Fruit fly (Drosophila melanogaster): ENCODE measurements around the gene CG31495.

Gene CG31495

DNA sequence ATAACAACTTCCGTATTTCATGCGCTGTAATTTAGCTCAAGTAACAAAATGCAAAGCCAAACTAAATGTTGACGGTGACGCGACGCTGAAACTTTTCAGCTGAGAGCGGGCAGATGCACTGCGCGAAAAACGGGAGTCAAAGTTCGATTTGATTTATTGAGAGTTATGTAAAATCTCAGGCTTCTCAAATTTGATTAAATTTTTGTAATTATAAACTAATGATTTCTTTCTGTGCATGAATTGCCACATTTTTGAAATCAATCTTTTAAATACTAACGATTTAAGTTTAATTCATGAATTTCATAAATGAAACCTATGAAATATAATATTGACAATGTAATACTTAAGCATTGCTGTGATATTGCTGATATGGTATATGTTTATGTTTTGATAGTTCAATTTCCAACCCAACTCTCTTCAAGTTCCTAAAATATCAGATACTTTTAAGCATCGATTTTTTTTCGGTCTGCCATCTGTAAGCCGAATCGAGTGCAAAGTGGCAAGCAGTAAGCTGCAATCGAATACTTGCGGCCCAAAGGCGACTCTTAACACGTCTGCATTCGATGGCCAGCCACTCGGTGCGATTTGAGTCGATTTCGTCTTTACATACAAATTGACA lies 17.0 kb downstream of the CG31495 start:
- no peak for TF ChIP-seq brk (GFP tag; optimal IDR thresholded peaks at IDR 0.05)
- no peak for TF ChIP-seq dmrt93B (GFP tag; optimal IDR thresholded peaks at IDR 0.05)
- TF ChIP-seq sv (GFP tag; optimal IDR thresholded peaks at IDR 0.05), result no peak
- TF ChIP-seq Mio (GFP tag; optimal IDR thresholded peaks at IDR 0.05), result no peak
- no peak for TF ChIP-seq OdsH (GFP tag; optimal IDR thresholded peaks at IDR 0.05)
- TF ChIP-seq pan (optimal IDR thresholded peaks at IDR 0.05), result no peak
- TF ChIP-seq fru (GFP tag; optimal IDR thresholded peaks at IDR 0.05), result no peak
- no peak for TF ChIP-seq h (GFP tag; optimal IDR thresholded peaks at IDR 0.05)
- no peak for TF ChIP-seq CG9705 (GFP tag; optimal IDR thresholded peaks at IDR 0.05)
- no peak for TF ChIP-seq tai (GFP tag; optimal IDR thresholded peaks at IDR 0.05)
- TF ChIP-seq usp (GFP tag; optimal IDR thresholded peaks at IDR 0.05), result no peak
- TF ChIP-seq jim (GFP tag; optimal IDR thresholded peaks at IDR 0.05), result no peak
- no peak for TF ChIP-seq N (GFP tag; optimal IDR thresholded peaks at IDR 0.05)
- TF ChIP-seq Hr83 (GFP tag; optimal IDR thresholded peaks at IDR 0.05; ENCODE audit: poor library complexity, severe bottlenecking), result no peak
- TF ChIP-seq Hr78 (GFP tag; optimal IDR thresholded peaks at IDR 0.05), result no peak
- TF ChIP-seq Dif (GFP tag; optimal IDR thresholded peaks at IDR 0.05; ENCODE audit: partially characterized antibody), result no peak
- TF ChIP-seq dsf (GFP tag; optimal IDR thresholded peaks at IDR 0.05; ENCODE audit: borderline replicate concordance), result no peak

DNA sequence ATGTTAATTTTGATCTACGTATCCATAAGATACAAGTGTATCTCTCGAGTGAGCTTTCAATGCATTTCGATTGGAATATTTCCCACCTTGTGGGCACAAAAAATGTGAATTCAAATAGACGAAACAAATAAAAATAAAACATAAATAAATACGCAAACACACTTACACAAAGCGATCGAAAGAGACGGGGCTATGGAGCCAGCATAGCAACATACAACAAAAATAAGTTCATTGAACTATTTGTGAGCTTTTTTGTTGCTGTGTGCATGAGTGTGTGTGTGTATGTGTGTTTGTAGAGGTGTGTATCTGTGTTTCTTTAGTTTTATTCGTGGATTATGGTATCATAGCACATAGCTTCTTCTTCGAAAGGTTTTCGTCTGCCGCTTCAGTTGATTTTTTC lies 19.3 kb downstream of the CG31495 start:
- TF ChIP-seq br (GFP tag; optimal IDR thresholded peaks at IDR 0.05) (no peak), foxo (GFP tag; optimal IDR thresholded peaks at IDR 0.05) (no peak), dl (GFP tag; optimal IDR thresholded peaks at IDR 0.05; ENCODE audit: insufficient read depth in 1 of 2, partially characterized antibody in 2 of 2) (no peak), Dfd (GFP tag; optimal IDR thresholded peaks at IDR 0.05) (peak; percentile 67), dmrt93B (GFP tag; optimal IDR thresholded peaks at IDR 0.05) (no peak)

DNA sequence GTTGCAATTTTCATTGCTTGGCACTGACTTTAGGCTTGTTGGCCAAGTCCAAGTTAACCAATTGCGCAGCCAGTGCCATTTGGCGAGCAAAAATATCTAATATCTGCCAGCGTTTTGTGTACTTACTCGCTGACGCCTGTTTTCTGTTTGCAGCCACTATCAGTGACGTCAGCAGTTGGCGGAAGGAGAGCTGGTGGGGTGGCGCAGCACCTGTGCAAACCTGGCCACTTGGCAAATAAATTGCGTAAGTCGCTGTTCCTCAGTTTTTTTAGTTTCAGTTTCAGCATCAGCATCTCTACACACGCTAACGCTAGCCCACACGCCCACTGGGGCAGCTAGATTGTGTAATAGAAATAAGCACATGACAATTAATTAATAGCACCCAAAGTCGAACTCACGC lies 20.7 kb downstream of the CG31495 start:
- TF ChIP-seq Abd-B (GFP tag; optimal IDR thresholded peaks at IDR 0.05) (no peak), lola (GFP tag; optimal IDR thresholded peaks at IDR 0.05) (no peak), Hr83 (GFP tag; optimal IDR thresholded peaks at IDR 0.05; ENCODE audit: poor library complexity, severe bottlenecking) (peak; percentile 16)

- no peak for TF ChIP-seq N (GFP tag; optimal IDR thresholded peaks at IDR 0.05)
- peak; percentile 40 for TF ChIP-seq sv (GFP tag; optimal IDR thresholded peaks at IDR 0.05)
Observed at dm6 chr3R:13817480-13818305, 22.0 kb downstream of the CG31495 start.

DNA sequence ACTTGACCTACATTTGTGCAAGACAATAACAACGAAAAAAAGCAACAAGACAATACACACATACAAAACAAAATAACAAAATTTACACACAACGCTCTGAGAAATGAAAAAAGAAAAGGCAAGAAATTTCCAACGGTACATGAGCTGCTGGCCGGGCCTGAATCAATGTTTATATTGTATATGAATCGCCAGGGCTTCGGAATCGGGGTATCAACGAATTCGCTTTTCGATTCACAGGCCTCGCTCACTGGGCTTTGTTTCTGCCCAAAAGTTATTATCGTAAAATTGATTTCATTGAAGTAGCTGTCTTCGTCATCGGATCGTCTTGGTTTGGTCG lies 23.4 kb downstream of the CG31495 start:
- TF ChIP-seq br (GFP tag; optimal IDR thresholded peaks at IDR 0.05), result no peak
- no peak for TF ChIP-seq Rel (GFP tag; optimal IDR thresholded peaks at IDR 0.05)
- TF ChIP-seq Rel (tag; optimal IDR thresholded peaks at IDR 0.05), result peak; percentile 20

DNA sequence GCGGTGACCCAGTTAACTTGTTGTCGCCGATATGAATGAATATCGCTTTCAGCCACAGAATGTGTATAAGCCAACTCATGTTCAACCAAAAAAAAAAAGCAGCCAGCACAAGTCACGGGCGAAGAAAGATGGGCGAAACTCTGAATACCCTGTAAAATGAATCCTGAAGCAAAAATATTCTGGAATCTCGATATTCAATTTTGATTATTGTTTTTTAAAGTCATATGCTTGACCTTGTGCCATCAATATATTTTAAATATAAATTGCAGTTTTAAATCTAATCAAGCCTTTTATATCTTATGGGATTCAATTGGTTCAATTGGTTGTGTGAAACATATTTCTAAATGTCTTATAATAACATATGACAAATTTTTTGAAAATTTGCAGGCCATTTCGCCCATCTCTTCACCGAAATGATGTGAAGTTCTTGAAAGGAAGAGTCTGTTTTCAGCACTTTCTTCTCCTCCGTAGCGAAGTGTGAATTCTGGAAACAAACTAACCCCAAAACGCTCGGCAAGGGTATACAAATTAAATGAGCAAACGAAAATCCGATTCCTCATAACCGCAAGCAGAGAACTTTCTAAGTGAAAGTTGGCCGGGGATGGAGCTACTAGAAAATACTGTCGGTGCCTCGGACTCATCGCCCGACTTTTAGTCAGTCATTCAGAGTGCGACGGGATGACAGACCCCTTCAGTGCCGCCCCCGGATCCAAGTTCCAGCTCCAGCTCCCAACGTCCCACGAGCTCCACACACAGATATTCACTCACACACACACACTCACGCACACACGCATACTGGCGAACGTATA lies 24.0 kb downstream of the CG31495 start:
- TF ChIP-seq brk (GFP tag; optimal IDR thresholded peaks at IDR 0.05), result no peak
- no peak for TF ChIP-seq GATAd (GFP tag; optimal IDR thresholded peaks at IDR 0.05)
- TF ChIP-seq pan (optimal IDR thresholded peaks at IDR 0.05), result no peak
- no peak for TF ChIP-seq psq (GFP tag; optimal IDR thresholded peaks at IDR 0.05)
- no peak for TF ChIP-seq Jra (GFP tag; optimal IDR thresholded peaks at IDR 0.05)
- TF ChIP-seq dmrt93B (GFP tag; optimal IDR thresholded peaks at IDR 0.05), result no peak
- TF ChIP-seq br (GFP tag; optimal IDR thresholded peaks at IDR 0.05), result no peak
- no peak for TF ChIP-seq tai (GFP tag; optimal IDR thresholded peaks at IDR 0.05)
- TF ChIP-seq CG9705 (GFP tag; optimal IDR thresholded peaks at IDR 0.05), result no peak
- no peak for TF ChIP-seq Myc (optimal IDR thresholded peaks at IDR 0.05)
- TF ChIP-seq usp (GFP tag; optimal IDR thresholded peaks at IDR 0.05), result no peak
- no peak for TF ChIP-seq OdsH (GFP tag; optimal IDR thresholded peaks at IDR 0.05)
- no peak for TF ChIP-seq fru (GFP tag; optimal IDR thresholded peaks at IDR 0.05)

Data from whole organism, wandering third instar larva.